Fruit fly (Drosophila melanogaster): ENCODE measurements around the gene del.
A peak's percentile ranks its signal among the peaks of the same experiment; 100 is the strongest.

- TF ChIP-seq CG8478 (optimal IDR thresholded peaks at IDR 0.05) (no peak), CTCF (optimal IDR thresholded peaks at IDR 0.05) (peak; percentile 65 to 70)
Observed at dm6 chr2L:21108759-21109282, 39.5 kb downstream of the del start.

All from S2 (cell line).